Fruit fly (Drosophila melanogaster) whole organism: ENCODE measurements around the gene CG11737.

ENCODE experiments used
- Dll ChIP-seq: fragments of >200 bp; optimal IDR thresholded peaks from 2 replicates; lab custom pipeline; 2017
- psq ChIP-seq: fragments of >200 bp; optimal IDR thresholded peaks from 2 replicates; lab custom pipeline; 2017
- usp ChIP-seq: fragments of >200 bp; optimal IDR thresholded peaks from 2 replicates; lab custom pipeline; 2017; ENCODE audit warnings: missing biosample characterization, missing genetic modification characterization, mixed read lengths

- TF ChIP-seq psq (lab: Kevin White, UChicago): no peak
- TF ChIP-seq usp (GFP tag; lab: Kevin White, UChicago): no peak
- TF ChIP-seq Dll: no peak
Measured at dm6 chr3R:8482881-8483280, 34.8 kb upstream of the CG11737 start.
